Fruit fly (Drosophila melanogaster): Measurements from ENCODE around the gene gzl.

gzl gene

DNA sequence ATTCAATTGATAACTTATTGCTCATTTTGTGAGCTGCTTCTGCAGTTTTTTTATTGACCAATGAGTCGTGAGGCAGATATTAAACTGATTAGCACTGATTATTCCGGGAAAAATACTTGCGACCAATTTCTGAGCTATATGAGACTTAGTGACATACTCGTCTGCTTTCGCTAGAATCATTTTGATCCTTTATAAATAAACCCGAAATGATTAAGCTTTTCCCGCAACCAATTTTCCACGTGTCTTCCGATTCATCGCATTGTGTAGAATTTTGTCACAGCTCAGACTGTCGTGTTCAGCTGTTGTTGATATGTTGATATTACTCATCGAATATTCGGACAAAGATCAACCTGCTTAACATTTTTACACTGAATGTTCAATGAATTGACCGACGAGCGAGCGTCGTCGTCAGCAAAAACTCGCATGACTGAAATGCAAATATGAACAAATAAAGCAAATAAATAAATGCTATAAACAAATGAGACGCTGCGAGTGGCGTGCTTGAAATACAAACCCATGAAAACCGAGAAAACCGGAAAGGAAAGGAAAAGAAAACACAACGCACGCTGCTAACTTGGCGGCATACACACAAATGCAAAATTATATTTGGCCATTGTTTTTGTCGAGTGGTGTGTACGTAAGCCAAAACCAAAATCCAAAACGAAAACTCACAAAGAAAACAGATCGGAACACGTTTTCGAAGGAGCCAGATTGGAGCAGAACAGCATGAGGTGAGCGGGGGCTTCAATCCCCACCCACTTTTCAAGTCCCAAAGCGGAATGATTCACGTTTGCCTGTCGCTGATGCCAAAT, 18.2 kb downstream of the gzl start (continued):
- TF ChIP-seq PHDP (tag; optimal IDR thresholded peaks at IDR 0.05), result peak; percentile 44
- TF ChIP-seq CG12769 (tag; optimal IDR thresholded peaks at IDR 0.05), result peak; percentile 38
- no peak for TF ChIP-seq tio (GFP tag; optimal IDR thresholded peaks at IDR 0.05)
- TF ChIP-seq CG11560 (tag; IDR thresholded peaks at IDR 0.05), result no peak
- no peak for TF ChIP-seq az2 (GFP tag; optimal IDR thresholded peaks at IDR 0.05)
- no peak for TF ChIP-seq CG9932 (GFP tag; IDR thresholded peaks at IDR 0.05)
- no peak for TF ChIP-seq CG9609 (GFP tag; optimal IDR thresholded peaks at IDR 0.05)
- TF ChIP-seq CG17385 (GFP tag; optimal IDR thresholded peaks at IDR 0.05), result no peak
- no peak for TF ChIP-seq sima (GFP tag; optimal IDR thresholded peaks at IDR 0.05)
- TF ChIP-seq dmrt99B (tag; optimal IDR thresholded peaks at IDR 0.05), result peak; percentile 40
- TF ChIP-seq NFAT (GFP tag; IDR thresholded peaks at IDR 0.05), result no peak
- TF ChIP-seq nau (GFP tag; optimal IDR thresholded peaks at IDR 0.05), result peak; percentile 49
- peak; percentile 33 for TF ChIP-seq Fer3 (tag; optimal IDR thresholded peaks at IDR 0.05)
- no peak for TF ChIP-seq CG10147 (GFP tag; optimal IDR thresholded peaks at IDR 0.05)
- no peak for TF ChIP-seq ham (GFP tag; IDR thresholded peaks at IDR 0.05)
- no peak for TF ChIP-seq tna (GFP tag; IDR thresholded peaks at IDR 0.05; ENCODE audit: partially characterized antibody)
- peak; percentile 31; the same call in 1 of the 2 replicates for TF ChIP-seq sob (GFP tag; IDR thresholded peaks at IDR 0.05)
- TF ChIP-seq Taf1 (GFP tag; IDR thresholded peaks at IDR 0.05), result no peak
- TF ChIP-seq zfh1 (GFP tag; IDR thresholded peaks at IDR 0.05), result no peak
- no peak for TF ChIP-seq CG31441 (GFP tag; IDR thresholded peaks at IDR 0.05)
- peak; percentile 10 for TF ChIP-seq grau (tag; optimal IDR thresholded peaks at IDR 0.05)
- TF ChIP-seq CG18599 (GFP tag; optimal IDR thresholded peaks at IDR 0.05), result peak; percentile 36
- TF ChIP-seq CG34422 (GFP tag; IDR thresholded peaks at IDR 0.05), result no peak
- TF ChIP-seq D (optimal IDR thresholded peaks at IDR 0.05), result no peak
- no peak for TF ChIP-seq D (GFP tag; optimal IDR thresholded peaks at IDR 0.05)
- TF ChIP-seq CG12659 (GFP tag; optimal IDR thresholded peaks at IDR 0.05), result no peak
- TF ChIP-seq psq (GFP tag; optimal IDR thresholded peaks at IDR 0.05), result no peak
- TF ChIP-seq slbo (GFP tag; IDR thresholded peaks at IDR 0.05), result no peak
- no peak for TF ChIP-seq CG8290 (GFP tag; optimal IDR thresholded peaks at IDR 0.05)
- TF ChIP-seq CG8290 (tag; optimal IDR thresholded peaks at IDR 0.05), result peak in 1 of 2 experiments; percentile 2
- TF ChIP-seq ap (GFP tag; IDR thresholded peaks at IDR 0.05), result no peak
- TF ChIP-seq CG18262 (tag; optimal IDR thresholded peaks at IDR 0.05), result no peak
- TF ChIP-seq CG10431 (GFP tag; optimal IDR thresholded peaks at IDR 0.05), result no peak
- TF ChIP-seq row (GFP tag; IDR thresholded peaks at IDR 0.05), result no peak
- TF ChIP-seq crc (GFP tag; optimal IDR thresholded peaks at IDR 0.05), result no peak
- TF ChIP-seq E2f1 (GFP tag; IDR thresholded peaks at IDR 0.05), result no peak
- no peak for TF ChIP-seq ERR (GFP tag; optimal IDR thresholded peaks at IDR 0.05)
- no peak for TF ChIP-seq ftz-f1 (GFP tag; optimal IDR thresholded peaks at IDR 0.05)
- TF ChIP-seq emc (GFP tag; optimal IDR thresholded peaks at IDR 0.05), result no peak
- peak; percentile 17 for TF ChIP-seq scrt (GFP tag; optimal IDR thresholded peaks at IDR 0.05)
- no peak for TF ChIP-seq HLH54F (GFP tag; optimal IDR thresholded peaks at IDR 0.05)
- TF ChIP-seq da (GFP tag; optimal IDR thresholded peaks at IDR 0.05), result no peak
- no peak for TF ChIP-seq maf-S (GFP tag; optimal IDR thresholded peaks at IDR 0.05)
- 0 out of 2 replicates have a peak, but pooled peaks have one; percentile 9 for TF ChIP-seq CG13287 (GFP tag; IDR thresholded peaks at IDR 0.05; ENCODE audit: partially characterized antibody)
- peak in 1 of 2 experiments; percentile 64 for TF ChIP-seq eve (GFP tag; optimal IDR thresholded peaks at IDR 0.05)
- TF ChIP-seq CG13894 (tag; optimal IDR thresholded peaks at IDR 0.05), result peak; percentile 29
- TF ChIP-seq CG14050 (GFP tag; IDR thresholded peaks at IDR 0.05), result no peak
- no peak for TF ChIP-seq CG13123 (GFP tag; optimal IDR thresholded peaks at IDR 0.05)
- no peak for TF ChIP-seq dimm (GFP tag; IDR thresholded peaks at IDR 0.05)
- TF ChIP-seq CG6854 (GFP tag; optimal IDR thresholded peaks at IDR 0.05), result no peak
- peak; percentile 25 for TF ChIP-seq CG15601 (tag; optimal IDR thresholded peaks at IDR 0.05)
